Worm (Caenorhabditis elegans): ENCODE data around the gene zhit-2.

ce11 chrIII:4271059-4271458 lies 26.9 kb upstream of the zhit-2 start:
- TF ChIP-seq B0035.1 (tag; optimal IDR thresholded peaks at IDR 0.05) (no peak), nhr-90 (tag; optimal IDR thresholded peaks at IDR 0.05) (no peak), dpl-1 (GFP tag; optimal IDR thresholded peaks at IDR 0.05) (no peak), F49E8.2 (tag; optimal IDR thresholded peaks at IDR 0.05; ENCODE audit: insufficient read depth) (no peak), ceh-79 (tag; optimal IDR thresholded peaks at IDR 0.05) (no peak), xnd-1 (tag; optimal IDR thresholded peaks at IDR 0.05) (no peak), Y67H2A.10 (GFP tag; conservative IDR thresholded peaks at IDR 0.05) (no peak), atf-7 (tag; optimal IDR thresholded peaks at IDR 0.05) (no peak), chd-7 (tag; optimal IDR thresholded peaks at IDR 0.05) (no peak), unc-62 (GFP tag; optimal IDR thresholded peaks at IDR 0.05) (no peak), lin-26 (GFP tag; IDR thresholded peaks at IDR 0.05) (no peak), aptf-2 (GFP tag; conservative IDR thresholded peaks at IDR 0.05) (no peak), ama-1 (optimal IDR thresholded peaks at IDR 0.05) (no peak), ama-1 (GFP tag; optimal IDR thresholded peaks at IDR 0.05) (no peak), F37B4.10 (GFP tag; IDR thresholded peaks at IDR 0.05) (no peak)

Measured in whole organism, young adult.